Fruit fly (Drosophila melanogaster): ENCODE measurements around the gene SmydA-2.

SmydA-2 gene

dm6 chr3L:19021701-19022100 is 18.6 kb upstream of the SmydA-2 start (continued):
- TF ChIP-seq CG10669 (GFP tag; optimal IDR thresholded peaks at IDR 0.05) (no peak), CG16779 (tag; optimal IDR thresholded peaks at IDR 0.05) (no peak), Sox14 (GFP tag; optimal IDR thresholded peaks at IDR 0.05) (no peak), CG7368 (GFP tag; optimal IDR thresholded peaks at IDR 0.05) (no peak), Ets21C (GFP tag; optimal IDR thresholded peaks at IDR 0.05) (no peak), dsx (GFP tag; optimal IDR thresholded peaks at IDR 0.05; ENCODE audit: poor library complexity, severe bottlenecking) (peak; percentile 38), salr (GFP tag; optimal IDR thresholded peaks at IDR 0.05) (no peak), CG11294 (GFP tag; IDR thresholded peaks at IDR 0.05) (no peak), Met (GFP tag; optimal IDR thresholded peaks at IDR 0.05) (no peak), Blimp-1 (GFP tag; optimal IDR thresholded peaks at IDR 0.05) (no peak), Hr4 (GFP tag; optimal IDR thresholded peaks at IDR 0.05) (no peak), esn (GFP tag; optimal IDR thresholded peaks at IDR 0.05) (no peak), fd85E (GFP tag; optimal IDR thresholded peaks at IDR 0.05) (no peak), CG8119 (GFP tag; IDR thresholded peaks at IDR 0.05) (0 out of 3 replicates have a peak, but pooled peaks have one; percentile 13), spab (GFP tag; optimal IDR thresholded peaks at IDR 0.05) (no peak), pdm3 (GFP tag; optimal IDR thresholded peaks at IDR 0.05) (no peak)

dm6 chr3L:19020467-19020866 is 17.4 kb upstream of the SmydA-2 start:
- peak; percentile 66 for TF ChIP-seq fkh (GFP tag; optimal IDR thresholded peaks at IDR 0.05)
- 0 out of 3 replicates have a peak, but pooled peaks have one; percentile 32 for TF ChIP-seq CG6163 (GFP tag; IDR thresholded peaks at IDR 0.05)
- no peak for TF ChIP-seq OdsH (GFP tag; optimal IDR thresholded peaks at IDR 0.05)

- TF ChIP-seq ss (GFP tag; optimal IDR thresholded peaks at IDR 0.05) (peak in 1 of 2 experiments; percentile 37), Eip78C (GFP tag) (no peak), fkh (GFP tag; optimal IDR thresholded peaks at IDR 0.05) (peak; percentile 72)
Observed at dm6 chr3L:19019308-19019749, 16.3 kb upstream of the SmydA-2 start.

- TF ChIP-seq CG6792 (GFP tag; optimal IDR thresholded peaks at IDR 0.05), result no peak
- TF ChIP-seq CG6163 (GFP tag; IDR thresholded peaks at IDR 0.05), result no peak
- peak; percentile 48 for TF ChIP-seq fkh (GFP tag; optimal IDR thresholded peaks at IDR 0.05)
Observed at dm6 chr3L:19018440-19018839, 15.4 kb upstream of the SmydA-2 start.

- TF ChIP-seq Lpt (GFP tag; optimal IDR thresholded peaks at IDR 0.05), result no peak
Observed at dm6 chr3L:19016805-19017161, 13.7 kb upstream of the SmydA-2 start.

- TF ChIP-seq topi (GFP tag; optimal IDR thresholded peaks at IDR 0.05) (peak; percentile 54), CG34406 (GFP tag; optimal IDR thresholded peaks at IDR 0.05) (peak; percentile 59), ss (GFP tag; optimal IDR thresholded peaks at IDR 0.05) (peak; percentile 46 to 56), Smox (GFP tag; optimal IDR thresholded peaks at IDR 0.05) (peak; percentile 29), Hr38 (GFP tag; optimal IDR thresholded peaks at IDR 0.05) (no peak), Gug (GFP tag; IDR thresholded peaks at IDR 0.05) (peak; percentile 31; the same call in 1 of the 2 replicates), CG6163 (GFP tag; IDR thresholded peaks at IDR 0.05) (0 out of 3 replicates have a peak, but pooled peaks have one; percentile 27), CG6808 (GFP tag; optimal IDR thresholded peaks at IDR 0.05) (peak; percentile 30), CG10631 (GFP tag; optimal IDR thresholded peaks at IDR 0.05) (peak; percentile 68), Eip78C (GFP tag) (peak; percentile 86), vri (GFP tag; optimal IDR thresholded peaks at IDR 0.05) (peak; percentile 10), Eip75B (GFP tag; optimal IDR thresholded peaks at IDR 0.05) (peak; percentile 32), Hr4 (GFP tag; optimal IDR thresholded peaks at IDR 0.05) (peak; percentile 76), CG31627 (GFP tag; optimal IDR thresholded peaks at IDR 0.05) (peak; percentile 20), esn (GFP tag; optimal IDR thresholded peaks at IDR 0.05) (peak; percentile 58), CG8632 (GFP tag; optimal IDR thresholded peaks at IDR 0.05) (peak; percentile 54), CG9139 (GFP tag; optimal IDR thresholded peaks at IDR 0.05) (no peak), salr (GFP tag; optimal IDR thresholded peaks at IDR 0.05) (peak in 1 of 2 experiments; percentile 66), CG8119 (GFP tag; IDR thresholded peaks at IDR 0.05) (peak; percentile 76), CG11294 (GFP tag; IDR thresholded peaks at IDR 0.05) (no peak), Met (GFP tag; optimal IDR thresholded peaks at IDR 0.05) (peak; percentile 61), CG15336 (GFP tag; IDR thresholded peaks at IDR 0.05) (peak; percentile 78), net (GFP tag; optimal IDR thresholded peaks at IDR 0.05) (peak; percentile 69), Lpt (GFP tag; optimal IDR thresholded peaks at IDR 0.05) (peak; percentile 66), dac (GFP tag; optimal IDR thresholded peaks at IDR 0.05) (peak; percentile 20), fd59A (GFP tag; optimal IDR thresholded peaks at IDR 0.05) (peak; percentile 69)
Observed at dm6 chr3L:19016133-19016804, 13.2 kb upstream of the SmydA-2 start.
